ENCODE assay signal across 1 fruit fly cellular context in the genomic region with DNA sequence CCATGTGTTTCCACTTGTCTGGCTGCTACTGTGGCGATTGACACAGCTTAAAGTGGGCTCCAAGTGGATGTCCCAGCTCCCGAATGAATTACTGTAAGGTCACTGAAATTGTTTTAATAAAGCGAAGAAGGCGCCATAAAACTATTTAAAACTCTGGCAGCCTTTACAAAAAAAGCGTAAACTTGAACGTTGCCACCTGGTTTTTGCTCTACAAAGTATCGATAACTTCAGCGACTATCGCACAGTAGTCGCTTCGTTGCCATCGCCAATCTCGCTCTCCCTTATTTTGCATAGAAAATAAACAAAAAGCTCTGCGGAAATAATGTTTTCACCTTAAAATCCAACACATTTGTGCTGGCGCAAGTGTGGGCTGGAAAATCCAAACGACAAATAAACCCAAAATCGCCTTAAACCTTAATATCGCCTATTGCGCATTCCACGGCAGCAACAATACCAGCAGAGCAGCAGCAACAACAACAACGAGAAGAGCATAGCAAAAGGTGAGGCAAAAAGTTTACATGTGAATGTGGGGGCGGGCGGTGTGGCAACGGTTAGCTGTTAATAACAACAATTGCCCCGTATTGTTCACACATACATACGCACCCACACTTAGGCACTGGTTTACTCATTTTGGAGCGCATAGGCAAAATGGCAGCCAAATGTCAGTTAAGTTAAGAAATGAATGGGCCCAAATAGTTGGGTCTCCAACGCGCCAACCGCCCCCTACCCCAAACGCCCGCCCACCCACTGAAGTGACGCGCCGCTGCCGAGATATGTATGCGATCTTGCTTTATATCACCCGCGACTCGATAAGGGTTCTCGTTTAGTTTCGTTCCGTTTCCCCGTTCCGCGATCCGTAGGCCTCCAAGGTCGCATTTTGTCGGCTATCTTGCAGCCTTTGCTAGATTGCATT.
TF ChIP-seq lines count a peak whose summit lies in the region.

A gene (plus strand): TSS at position 237 of the 913 bp plus-strand sequence.

TF ChIP-seq in whole organism, embryonic, 481 proteins besides CTCF, POLR2A, EP300 and RAD21 (continued from another document and continues in another):
- TF ChIP-seq Mrtf (GFP tag; IDR thresholded peaks at IDR 0.05; lab: Robert Waterston, UW) (no peak), ap (GFP tag; IDR thresholded peaks at IDR 0.05; lab: Robert Waterston, UW) (no peak), CG3065 (GFP tag; optimal IDR thresholded peaks at IDR 0.05; lab: Kevin White, UChicago) (no peak), CG2199 (GFP tag; IDR thresholded peaks at IDR 0.05; lab: Robert Waterston, UW) (no peak), grau (tag; optimal IDR thresholded peaks at IDR 0.05; lab: Kevin White, UChicago) (no peak), Sin3A (optimal IDR thresholded peaks at IDR 0.05; lab: Kevin White, UChicago) (peak; percentile 79), CG17802 (tag; optimal IDR thresholded peaks at IDR 0.05; lab: Kevin White, UChicago) (no peak), kah (GFP tag; optimal IDR thresholded peaks at IDR 0.05; lab: Kevin White, UChicago) (no peak), HLH54F (GFP tag; optimal IDR thresholded peaks at IDR 0.05; lab: Kevin White, UChicago) (peak; percentile 1), Vsx1 (GFP tag; optimal IDR thresholded peaks at IDR 0.05; lab: Kevin White, UChicago) (no peak), Bgb (GFP tag; IDR thresholded peaks at IDR 0.05; lab: Robert Waterston, UW; ENCODE audit: partially characterized antibody) (peak; percentile 92), row (GFP tag; IDR thresholded peaks at IDR 0.05; lab: Robert Waterston, UW) (0 out of 3 replicates have a peak, but pooled peaks have one; percentile 20), CG12299 (tag; optimal IDR thresholded peaks at IDR 0.05; lab: Kevin White, UChicago) (peak; percentile 39), CG9932 (GFP tag; IDR thresholded peaks at IDR 0.05; lab: Robert Waterston, UW) (peak; percentile 57; the same call in 1 of the 2 replicates), bsh (GFP tag; optimal IDR thresholded peaks at IDR 0.05; lab: Kevin White, UChicago) (no peak), CG8388 (GFP tag; optimal IDR thresholded peaks at IDR 0.05; lab: Kevin White, UChicago) (no peak), chm (GFP tag; IDR thresholded peaks at IDR 0.05; lab: Robert Waterston, UW) (no peak), HmgZ (tag; optimal IDR thresholded peaks at IDR 0.05; lab: Kevin White, UChicago) (peak; percentile 41), CG2116 (GFP tag; optimal IDR thresholded peaks at IDR 0.05; lab: Kevin White, UChicago) (peak; percentile 53), maf-S (GFP tag; optimal IDR thresholded peaks at IDR 0.05; lab: Kevin White, UChicago) (no peak), CG16779 (GFP tag; IDR thresholded peaks at IDR 0.05; lab: Robert Waterston, UW) (no peak), kni (GFP tag; optimal IDR thresholded peaks at IDR 0.05; lab: Kevin White, UChicago) (peak; percentile 40), CrebB (tag; optimal IDR thresholded peaks at IDR 0.05; lab: Kevin White, UChicago) (no peak), CG7372 (GFP tag; IDR thresholded peaks at IDR 0.05; lab: Robert Waterston, UW) (no peak), CG34376 (GFP tag; optimal IDR thresholded peaks at IDR 0.05; lab: Kevin White, UChicago) (peak; percentile 60), bigmax (GFP tag; optimal IDR thresholded peaks at IDR 0.05; lab: Kevin White, UChicago) (no peak), croc (GFP tag; conservative IDR thresholded peaks at IDR 0.05; lab: Robert Waterston, UW) (no peak), hb (GFP tag; IDR thresholded peaks at IDR 0.05; lab: Robert Waterston, UW; ENCODE audit: partially characterized antibody) (peak; percentile 79), CG14667 (GFP tag; IDR thresholded peaks at IDR 0.05; lab: Robert Waterston, UW) (no peak), psq (GFP tag; optimal IDR thresholded peaks at IDR 0.05; lab: Kevin White, UChicago) (no peak), H15 (GFP tag; IDR thresholded peaks at IDR 0.05; lab: Robert Waterston, UW) (no peak), Mad (GFP tag; optimal IDR thresholded peaks at IDR 0.05; lab: Kevin White, UChicago) (peak; percentile 23), odd (GFP tag; optimal IDR thresholded peaks at IDR 0.05; lab: Kevin White, UChicago) (no peak), sim (GFP tag; IDR thresholded peaks at IDR 0.05; lab: Robert Waterston, UW) (no peak), Awh (GFP tag; IDR thresholded peaks at IDR 0.05; lab: Robert Waterston, UW) (no peak), CG10543 (GFP tag; optimal IDR thresholded peaks at IDR 0.05; lab: Kevin White, UChicago) (peak; percentile 63), CG14860 (GFP tag; IDR thresholded peaks at IDR 0.05; lab: Robert Waterston, UW; ENCODE audit: partially characterized antibody) (peak; percentile 70), CG17612 (GFP tag; IDR thresholded peaks at IDR 0.05; lab: Robert Waterston, UW) (no peak), pho (GFP tag; optimal IDR thresholded peaks at IDR 0.05; lab: Kevin White, UChicago) (no peak), sima (GFP tag; optimal IDR thresholded peaks at IDR 0.05; lab: Kevin White, UChicago) (no peak), org-1 (GFP tag; optimal IDR thresholded peaks at IDR 0.05; lab: Kevin White, UChicago) (no peak), CG2129 (GFP tag; IDR thresholded peaks at IDR 0.05; lab: Robert Waterston, UW; ENCODE audit: partially characterized antibody) (peak; percentile 50; the same call in 1 of the 2 replicates), NFAT (GFP tag; IDR thresholded peaks at IDR 0.05; lab: Robert Waterston, UW) (no peak), GATAe (GFP tag; conservative IDR thresholded peaks at IDR 0.05; lab: Robert Waterston, UW) (peak; percentile 29; the same call in 1 of the 2 replicates), Adf1 (GFP tag; IDR thresholded peaks at IDR 0.05; lab: Robert Waterston, UW) (peak; percentile 49; the same call in 1 of the 2 replicates), NC2β (GFP tag; optimal IDR thresholded peaks at IDR 0.05; lab: Kevin White, UChicago) (peak; percentile 58), Lhr (GFP tag; optimal IDR thresholded peaks at IDR 0.05; lab: Kevin White, UChicago) (peak; percentile 79), CG10366 (GFP tag; IDR thresholded peaks at IDR 0.05; lab: Robert Waterston, UW) (no peak), CG11504 (tag; optimal IDR thresholded peaks at IDR 0.05; lab: Kevin White, UChicago) (no peak), dimm (GFP tag; IDR thresholded peaks at IDR 0.05; lab: Robert Waterston, UW) (no peak), wek (GFP tag; optimal IDR thresholded peaks at IDR 0.05; lab: Kevin White, UChicago) (no peak), CG43689 (GFP tag; IDR thresholded peaks at IDR 0.05; lab: Robert Waterston, UW) (no peak), amos (GFP tag; IDR thresholded peaks at IDR 0.05; lab: Robert Waterston, UW; ENCODE audit: partially characterized antibody) (peak; percentile 89), CG15073 (GFP tag; optimal IDR thresholded peaks at IDR 0.05; lab: Kevin White, UChicago) (no peak), CG2678 (tag; optimal IDR thresholded peaks at IDR 0.05; lab: Kevin White, UChicago) (no peak), Ssrp (tag; optimal IDR thresholded peaks at IDR 0.05; lab: Kevin White, UChicago) (no peak), wor (GFP tag; IDR thresholded peaks at IDR 0.05; lab: Robert Waterston, UW) (no peak), CG14014 (GFP tag; IDR thresholded peaks at IDR 0.05; lab: Robert Waterston, UW) (no peak), Ada2b (GFP tag; IDR thresholded peaks at IDR 0.05; lab: Robert Waterston, UW) (no peak), CG9797 (GFP tag; optimal IDR thresholded peaks at IDR 0.05; lab: Kevin White, UChicago) (peak; percentile 5), CG17328 (GFP tag; IDR thresholded peaks at IDR 0.05; lab: Robert Waterston, UW) (no peak), HLH3B (GFP tag; IDR thresholded peaks at IDR 0.05; lab: Robert Waterston, UW) (no peak), BEAF-32 (GFP tag; optimal IDR thresholded peaks at IDR 0.05; lab: Kevin White, UChicago) (peak; percentile 91), CG14441 (GFP tag; IDR thresholded peaks at IDR 0.05; lab: Robert Waterston, UW) (no peak), ara (GFP tag; IDR thresholded peaks at IDR 0.05; lab: Robert Waterston, UW) (no peak), CG15601 (tag; optimal IDR thresholded peaks at IDR 0.05; lab: Kevin White, UChicago) (no peak), CG34422 (GFP tag; IDR thresholded peaks at IDR 0.05; lab: Robert Waterston, UW) (0 out of 3 replicates have a peak, but pooled peaks have one; percentile 22), Aef1 (GFP tag; IDR thresholded peaks at IDR 0.05; lab: Robert Waterston, UW) (peak; percentile 67; the same call in 2 of the 3 replicates), eyg (GFP tag; optimal IDR thresholded peaks at IDR 0.05; lab: Kevin White, UChicago) (no peak), dmrt11E (tag; optimal IDR thresholded peaks at IDR 0.05; lab: Kevin White, UChicago) (no peak), CG15479 (GFP tag; optimal IDR thresholded peaks at IDR 0.05; lab: Kevin White, UChicago) (no peak), cg (GFP tag; optimal IDR thresholded peaks at IDR 0.05; lab: Kevin White, UChicago) (peak; percentile 78), trh (GFP tag; optimal IDR thresholded peaks at IDR 0.05; lab: Kevin White, UChicago) (no peak), Pdp1 (GFP tag; optimal IDR thresholded peaks at IDR 0.05; lab: Kevin White, UChicago) (no peak), inv (GFP tag; IDR thresholded peaks at IDR 0.05; lab: Robert Waterston, UW; ENCODE audit: partially characterized antibody) (peak; percentile 78), Xbp1 (GFP tag; optimal IDR thresholded peaks at IDR 0.05; lab: Kevin White, UChicago) (no peak), h (optimal IDR thresholded peaks at IDR 0.05; lab: Kevin White, UChicago) (no peak), CG9817 (tag; optimal IDR thresholded peaks at IDR 0.05; lab: Kevin White, UChicago) (no peak), nmo (GFP tag; optimal IDR thresholded peaks at IDR 0.05; lab: Kevin White, UChicago) (peak; percentile 37), CG11456 (GFP tag; IDR thresholded peaks at IDR 0.05; lab: Robert Waterston, UW) (no peak), Oli (tag; optimal IDR thresholded peaks at IDR 0.05; lab: Kevin White, UChicago) (no peak), HmgD (GFP tag; optimal IDR thresholded peaks at IDR 0.05; lab: Kevin White, UChicago) (peak; percentile 66), Nf-YA (GFP tag; IDR thresholded peaks at IDR 0.05; lab: Robert Waterston, UW) (no peak), Deaf1 (tag; optimal IDR thresholded peaks at IDR 0.05; lab: Kevin White, UChicago) (no peak), CG42726 (GFP tag; IDR thresholded peaks at IDR 0.05; lab: Robert Waterston, UW; ENCODE audit: partially characterized antibody) (peak; percentile 81), CHES-1-like (GFP tag; optimal IDR thresholded peaks at IDR 0.05; lab: Kevin White, UChicago) (peak; percentile 52), CG4854 (GFP tag; optimal IDR thresholded peaks at IDR 0.05; lab: Kevin White, UChicago) (no peak), Med (GFP tag; lab: Kevin White, UChicago) (peak; percentile 82), Ets65A (GFP tag; lab: Kevin White, UChicago) (peak; percentile 90), CG7357 (GFP tag; IDR thresholded peaks at IDR 0.05; lab: Robert Waterston, UW) (no peak), Meics (GFP tag; optimal IDR thresholded peaks at IDR 0.05; lab: Kevin White, UChicago) (no peak), CG6854 (GFP tag; optimal IDR thresholded peaks at IDR 0.05; lab: Kevin White, UChicago) (no peak), CG12236 (GFP tag; optimal IDR thresholded peaks at IDR 0.05; lab: Kevin White, UChicago) (no peak), mirr (GFP tag; optimal IDR thresholded peaks at IDR 0.05; lab: Kevin White, UChicago) (peak; percentile 4), Ets97D (GFP tag; optimal IDR thresholded peaks at IDR 0.05; lab: Kevin White, UChicago) (peak; percentile 63), ttk (GFP tag; IDR thresholded peaks at IDR 0.05; lab: Robert Waterston, UW) (no peak), run (tag; optimal IDR thresholded peaks at IDR 0.05; lab: Kevin White, UChicago) (no peak), D19A (tag; optimal IDR thresholded peaks at IDR 0.05; lab: Kevin White, UChicago) (no peak), CG4424 (GFP tag; optimal IDR thresholded peaks at IDR 0.05; lab: Kevin White, UChicago) (no peak), CG12155 (GFP tag; optimal IDR thresholded peaks at IDR 0.05; lab: Kevin White, UChicago) (peak; percentile 58), CG9609 (GFP tag; optimal IDR thresholded peaks at IDR 0.05; lab: Kevin White, UChicago) (no peak), disco-r (GFP tag; optimal IDR thresholded peaks at IDR 0.05; lab: Kevin White, UChicago) (no peak), Lpt (GFP tag; optimal IDR thresholded peaks at IDR 0.05; lab: Kevin White, UChicago) (no peak), CG2202 (tag; optimal IDR thresholded peaks at IDR 0.05; lab: Kevin White, UChicago) (no peak), ase (GFP tag; IDR thresholded peaks at IDR 0.05; lab: Robert Waterston, UW) (no peak), HLH4C (GFP tag; IDR thresholded peaks at IDR 0.05; lab: Robert Waterston, UW; ENCODE audit: partially characterized antibody) (peak; percentile 78), CG7987 (GFP tag; optimal IDR thresholded peaks at IDR 0.05; lab: Kevin White, UChicago) (peak; percentile 4), zfh1 (GFP tag; IDR thresholded peaks at IDR 0.05; lab: Robert Waterston, UW) (no peak), CG6654 (GFP tag; optimal IDR thresholded peaks at IDR 0.05; lab: Kevin White, UChicago) (no peak), Hand (GFP tag; optimal IDR thresholded peaks at IDR 0.05; lab: Kevin White, UChicago) (no peak), CG33213 (GFP tag; optimal IDR thresholded peaks at IDR 0.05; lab: Kevin White, UChicago) (peak; percentile 67), zf30C (GFP tag; optimal IDR thresholded peaks at IDR 0.05; lab: Kevin White, UChicago) (no peak), CG17186 (GFP tag; optimal IDR thresholded peaks at IDR 0.05; lab: Kevin White, UChicago) (peak; percentile 5), Myb (GFP tag; optimal IDR thresholded peaks at IDR 0.05; lab: Kevin White, UChicago) (peak; percentile 54), her (GFP tag; optimal IDR thresholded peaks at IDR 0.05; lab: Kevin White, UChicago) (peak; percentile 37), corto (GFP tag; optimal IDR thresholded peaks at IDR 0.05; lab: Kevin White, UChicago) (no peak), Mes4 (GFP tag; optimal IDR thresholded peaks at IDR 0.05; lab: Kevin White, UChicago) (no peak), Rfx (GFP tag; IDR thresholded peaks at IDR 0.05; lab: Robert Waterston, UW) (no peak), CG30403 (GFP tag; optimal IDR thresholded peaks at IDR 0.05; lab: Kevin White, UChicago) (peak; percentile 19), pros (GFP tag; optimal IDR thresholded peaks at IDR 0.05; lab: Kevin White, UChicago) (no peak), Fer2 (tag; optimal IDR thresholded peaks at IDR 0.05; lab: Kevin White, UChicago) (no peak), Bdp1 (GFP tag; optimal IDR thresholded peaks at IDR 0.05; lab: Kevin White, UChicago) (no peak), sob (GFP tag; IDR thresholded peaks at IDR 0.05; lab: Robert Waterston, UW) (0 out of 2 replicates have a peak, but pooled peaks have one; percentile 31), cas (GFP tag; IDR thresholded peaks at IDR 0.05; lab: Robert Waterston, UW) (no peak)
